Worm (Caenorhabditis elegans): Measurements from ENCODE around the gene C39B10.1.

DNA sequence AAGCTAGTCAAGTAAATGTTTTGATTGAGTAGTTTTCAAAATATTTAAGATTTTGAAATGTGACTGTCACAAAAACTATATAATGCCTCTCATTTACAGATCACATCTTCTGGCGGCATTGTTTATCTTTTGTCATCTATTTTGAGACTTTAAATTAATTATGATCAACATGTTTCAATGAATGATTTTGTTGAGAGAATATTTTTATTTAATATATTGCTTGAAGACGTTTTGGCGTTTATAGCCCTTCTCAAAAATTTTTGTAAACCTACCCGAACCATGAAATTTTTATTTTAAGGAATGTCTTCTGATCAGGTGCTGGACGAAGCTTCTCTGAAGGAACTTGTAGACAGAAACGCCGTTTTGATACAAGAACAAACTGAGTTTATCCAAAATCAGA, 18.7 kb downstream of the C39B10.1 start, which contains the start of gene C39B10.4:
- TF ChIP-seq K09A11.1 (tag; optimal IDR thresholded peaks at IDR 0.05; ENCODE audit: insufficient read depth) (no peak), pqm-1 (tag; optimal IDR thresholded peaks at IDR 0.05) (no peak), ceh-2 (tag; optimal IDR thresholded peaks at IDR 0.05) (no peak), hlh-15 (tag; optimal IDR thresholded peaks at IDR 0.05) (no peak), ama-1 (optimal IDR thresholded peaks at IDR 0.05) (no peak), pros-1 (tag; optimal IDR thresholded peaks at IDR 0.05) (no peak), odd-2 (tag; optimal IDR thresholded peaks at IDR 0.05) (no peak), hlh-30 (tag; optimal IDR thresholded peaks at IDR 0.05; ENCODE audit: insufficient read depth) (no peak), F13H6.1 (tag; optimal IDR thresholded peaks at IDR 0.05) (no peak), ttx-3 (tag; optimal IDR thresholded peaks at IDR 0.05) (no peak), gmeb-2 (tag; optimal IDR thresholded peaks at IDR 0.05) (no peak)

Data from whole organism, late embryonic.